Fruit fly (Drosophila melanogaster): Measurements from ENCODE around the gene Gr10a.

Gene Gr10a

dm6 chrX:11367783-11368509, 49.3 kb downstream of the Gr10a start, which contains the start of the genes hop and Tim8 (continued):
- TF ChIP-seq dm (GFP tag; optimal IDR thresholded peaks at IDR 0.05), result peak; percentile 46
- TF ChIP-seq Scr (GFP tag; IDR thresholded peaks at IDR 0.05; ENCODE audit: partially characterized antibody), result peak; percentile 91
- no peak for TF ChIP-seq CG5245 (GFP tag; optimal IDR thresholded peaks at IDR 0.05)
- no peak for TF ChIP-seq lab (GFP tag; optimal IDR thresholded peaks at IDR 0.05)
- no peak for TF ChIP-seq lilli (GFP tag; optimal IDR thresholded peaks at IDR 0.05)
- no peak for TF ChIP-seq CG3838 (GFP tag; optimal IDR thresholded peaks at IDR 0.05)
- TF ChIP-seq CG16815 (GFP tag; optimal IDR thresholded peaks at IDR 0.05), result no peak
- peak; percentile 92 for TF ChIP-seq CG14860 (GFP tag; IDR thresholded peaks at IDR 0.05; ENCODE audit: partially characterized antibody)
- TF ChIP-seq gsb (GFP tag; IDR thresholded peaks at IDR 0.05), result no peak
- peak; percentile 85 for TF ChIP-seq mld (GFP tag; IDR thresholded peaks at IDR 0.05; ENCODE audit: partially characterized antibody)
- TF ChIP-seq Nf-YC (tag; optimal IDR thresholded peaks at IDR 0.05), result peak; percentile 45
- peak; percentile 32 for TF ChIP-seq CG9797 (GFP tag; optimal IDR thresholded peaks at IDR 0.05)
- no peak for TF ChIP-seq HLHmδ (GFP tag; optimal IDR thresholded peaks at IDR 0.05)
- TF ChIP-seq gfzf (GFP tag; optimal IDR thresholded peaks at IDR 0.05), result peak; percentile 33
- TF ChIP-seq danr (GFP tag; IDR thresholded peaks at IDR 0.05), result no peak
- TF ChIP-seq ind (GFP tag; optimal IDR thresholded peaks at IDR 0.05), result no peak
- no peak for TF ChIP-seq CG5953 (GFP tag; IDR thresholded peaks at IDR 0.05)
- peak; percentile 91 for TF ChIP-seq knrl (GFP tag; IDR thresholded peaks at IDR 0.05; ENCODE audit: partially characterized antibody)
- peak; percentile 73 for TF ChIP-seq CG3995 (GFP tag; optimal IDR thresholded peaks at IDR 0.05)
- TF ChIP-seq dysf (GFP tag; IDR thresholded peaks at IDR 0.05), result no peak
- no peak for TF ChIP-seq Lim3 (GFP tag; IDR thresholded peaks at IDR 0.05)
- TF ChIP-seq pita (GFP tag; optimal IDR thresholded peaks at IDR 0.05), result no peak
- TF ChIP-seq Sry-β (GFP tag; optimal IDR thresholded peaks at IDR 0.05), result no peak
- no peak for TF ChIP-seq CG4328 (GFP tag; optimal IDR thresholded peaks at IDR 0.05)
- no peak for TF ChIP-seq BtbVII (GFP tag; optimal IDR thresholded peaks at IDR 0.05)
- TF ChIP-seq ato (GFP tag; IDR thresholded peaks at IDR 0.05; ENCODE audit: partially characterized antibody), result peak; percentile 96
- no peak for TF ChIP-seq pros (GFP tag; optimal IDR thresholded peaks at IDR 0.05)
- no peak for TF ChIP-seq B-H1 (GFP tag; IDR thresholded peaks at IDR 0.05)
- TF ChIP-seq MESR4 (GFP tag; optimal IDR thresholded peaks at IDR 0.05), result peak; percentile 87
- TF ChIP-seq Hr3 (GFP tag; optimal IDR thresholded peaks at IDR 0.05), result no peak
- TF ChIP-seq ttk (GFP tag; IDR thresholded peaks at IDR 0.05), result no peak
- no peak for TF ChIP-seq ranshi (GFP tag; IDR thresholded peaks at IDR 0.05)
- TF ChIP-seq Atf6 (GFP tag; IDR thresholded peaks at IDR 0.05), result no peak
- peak; percentile 32 for TF ChIP-seq trem (tag; optimal IDR thresholded peaks at IDR 0.05)
- TF ChIP-seq CG9727 (GFP tag; optimal IDR thresholded peaks at IDR 0.05), result peak; percentile 3
- no peak for TF ChIP-seq sc (optimal IDR thresholded peaks at IDR 0.05)
- no peak for TF ChIP-seq sc (GFP tag; optimal IDR thresholded peaks at IDR 0.05)
- TF ChIP-seq Dp (GFP tag; optimal IDR thresholded peaks at IDR 0.05), result peak; percentile 44
- no peak for TF ChIP-seq CG3726 (GFP tag; IDR thresholded peaks at IDR 0.05)
- peak; percentile 99 for TF ChIP-seq CG15514 (GFP tag; optimal IDR thresholded peaks at IDR 0.05)
- no peak for TF ChIP-seq CG11093 (GFP tag; IDR thresholded peaks at IDR 0.05)
- peak; percentile 19 for TF ChIP-seq CoRest (tag; optimal IDR thresholded peaks at IDR 0.05)
- TF ChIP-seq unc-4 (GFP tag; IDR thresholded peaks at IDR 0.05; ENCODE audit: partially characterized antibody), result peak; percentile 85
- peak; percentile 65 for TF ChIP-seq CG2129 (GFP tag; IDR thresholded peaks at IDR 0.05; ENCODE audit: partially characterized antibody)
- TF ChIP-seq sd (tag; optimal IDR thresholded peaks at IDR 0.05), result peak; percentile 82
- TF ChIP-seq vnd (GFP tag; IDR thresholded peaks at IDR 0.05; ENCODE audit: partially characterized antibody), result peak; percentile 92
- TF ChIP-seq CG32767 (GFP tag; IDR thresholded peaks at IDR 0.05), result no peak
- TF ChIP-seq amos (GFP tag; IDR thresholded peaks at IDR 0.05; ENCODE audit: partially characterized antibody), result peak; percentile 89
- TF ChIP-seq Abd-B (GFP tag; optimal IDR thresholded peaks at IDR 0.05), result no peak
